Worm (Caenorhabditis elegans) whole organism, dauer: ENCODE data around the gene cyp-33C1.

Experiments used
- unc-62 ChIP-seq: sonication (generic microtip); optimal IDR thresholded peaks from 2 replicates; lab custom pipeline; 2017; ENCODE audit warnings: missing biosample characterization, missing genetic modification reagents, missing genetic modification characterization

cyp-33C1 gene

ce11 chrV:2206801-2207200 lies 27.5 kb downstream of the cyp-33C1 start, which contains the start of gene svh-11:
Gene svh-11, plus strand, starts transcription at chrV:2207101.
- TF ChIP-seq unc-62 (GFP tag; lab: Kevin White, UChicago): no peak

DNA sequence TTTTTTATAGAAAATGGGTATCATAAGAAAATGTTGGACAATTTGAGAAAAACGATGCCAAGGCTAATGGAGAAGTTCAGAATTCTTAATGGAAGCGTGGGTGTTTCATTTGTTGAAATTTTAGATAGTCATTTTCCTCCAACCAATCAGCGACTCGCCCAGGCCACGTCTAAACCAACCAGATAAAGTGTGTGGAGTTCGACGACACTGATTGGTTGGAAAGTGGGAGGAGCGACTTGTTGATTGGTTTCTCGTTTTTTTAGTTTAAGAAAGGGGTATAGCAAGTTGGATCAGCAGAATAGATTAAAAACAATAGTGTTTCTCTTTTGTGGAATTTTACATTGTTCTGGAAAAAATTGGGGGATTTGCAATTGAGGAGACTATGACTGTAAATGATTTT lies 28.2 kb downstream of the cyp-33C1 start:
- TF ChIP-seq unc-62 (GFP tag; lab: Kevin White, UChicago): no peak

ce11 chrV:2211936-2212335 lies 32.6 kb downstream of the cyp-33C1 start, which contains the start of gene nhr-133:
Gene nhr-133, minus strand, starts transcription at chrV:2212118.
- TF ChIP-seq unc-62 (GFP tag; lab: Kevin White, UChicago): no peak

ce11 chrV:2214428-2215038 lies 35.2 kb downstream of the cyp-33C1 start, which contains the start of gene nhr-184:
Gene nhr-184, minus strand, starts transcription at chrV:2214478.
- no peak for TF ChIP-seq unc-62 (GFP tag; lab: Kevin White, UChicago)

DNA sequence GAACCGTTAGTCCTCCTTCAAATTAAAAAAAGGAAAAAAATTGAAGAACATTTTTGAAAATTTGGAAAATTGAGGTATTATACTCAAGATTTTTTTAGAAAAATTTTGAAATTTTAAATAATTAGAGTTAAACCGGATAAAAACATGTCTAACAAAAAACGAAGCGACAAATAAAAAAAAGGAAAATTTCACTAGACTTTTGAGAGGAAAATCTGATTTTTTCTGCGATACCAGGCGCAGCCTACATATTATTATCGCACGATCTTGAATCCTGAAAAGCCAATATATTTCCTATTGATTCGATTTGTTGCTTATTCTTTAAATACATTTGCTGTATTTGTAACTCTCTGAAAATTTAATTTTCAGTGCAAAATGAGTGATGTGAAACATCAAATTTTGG lies 36.0 kb downstream of the cyp-33C1 start, which contains the start of gene nstp-8:
Gene nstp-8, plus strand, starts transcription at position 301 of the 400 bp plus-strand sequence.
- no peak for TF ChIP-seq unc-62 (GFP tag; lab: Kevin White, UChicago)

- TF ChIP-seq unc-62 (GFP tag; lab: Kevin White, UChicago): no peak
These were observed 37.6 kb downstream of the cyp-33C1 start for ce11 chrV:2216927-2217326.

DNA sequence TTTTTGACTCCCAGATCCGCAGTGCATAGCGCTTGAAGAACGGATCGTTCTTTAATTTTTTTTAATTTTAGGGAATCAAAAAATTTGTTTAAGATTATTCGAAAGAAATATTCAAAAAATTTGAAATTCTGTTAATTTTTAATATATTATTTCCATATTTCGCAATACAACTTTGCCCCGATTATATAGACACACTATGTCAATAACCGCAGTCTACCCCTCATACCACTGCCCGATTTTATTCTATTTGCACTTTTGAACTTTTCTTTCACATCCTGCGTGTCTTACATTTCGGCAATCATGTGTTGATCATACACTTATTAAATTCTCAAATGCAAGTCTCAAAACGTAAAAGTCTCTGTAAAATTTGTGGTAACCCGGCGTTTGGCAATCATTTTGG lies 39.5 kb downstream of the cyp-33C1 start, which contains the start of gene nhr-56:
Gene nhr-56, plus strand, starts transcription at position 202 of the 400 bp plus-strand sequence.
- TF ChIP-seq unc-62 (GFP tag; lab: Kevin White, UChicago): no peak

DNA sequence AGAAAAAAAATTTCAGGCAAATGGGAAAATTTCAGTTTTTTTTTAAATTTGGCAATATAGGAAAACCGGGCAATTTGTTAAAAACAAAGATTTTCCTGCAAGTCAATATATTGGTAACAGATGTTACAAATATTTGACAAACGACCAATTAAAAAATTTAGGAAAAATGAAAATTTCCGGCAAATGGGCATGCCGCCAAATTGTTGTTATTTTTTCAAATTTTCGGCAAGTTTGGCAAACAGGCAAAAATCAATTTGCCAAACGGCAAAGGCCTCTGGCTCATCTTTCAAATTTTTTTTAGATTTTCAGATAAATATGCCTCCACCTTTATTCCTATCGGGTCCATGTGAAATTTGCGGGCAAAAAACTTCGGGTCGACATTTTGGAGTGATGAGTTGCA lies 42.5 kb downstream of the cyp-33C1 start, which contains the start of gene nhr-128:
Gene nhr-128, plus strand, starts transcription at position 301 of the 400 bp plus-strand sequence.
- TF ChIP-seq unc-62 (GFP tag; lab: Kevin White, UChicago): no peak

- TF ChIP-seq unc-62 (GFP tag; lab: Kevin White, UChicago): no peak
These were observed 45.8 kb downstream of the cyp-33C1 start, which contains the start of gene nhr-103 for ce11 chrV:2225130-2225529. Gene nhr-103, plus strand, starts transcription at chrV:2225430.

- no peak for TF ChIP-seq unc-62 (GFP tag; lab: Kevin White, UChicago)
These were observed 47.6 kb downstream of the cyp-33C1 start, which contains the start of gene nhr-18 for ce11 chrV:2226903-2227302. Gene nhr-18, plus strand, starts transcription at chrV:2227203.

- no peak for TF ChIP-seq unc-62 (GFP tag; lab: Kevin White, UChicago)
These were observed 49.5 kb downstream of the cyp-33C1 start, which contains the start of gene nhr-126 for ce11 chrV:2228781-2229180. Gene nhr-126, plus strand, starts transcription at chrV:2229081.

- no peak for TF ChIP-seq unc-62 (GFP tag; lab: Kevin White, UChicago)
These were observed 51.6 kb downstream of the cyp-33C1 start, which contains the start of gene nhr-134 for ce11 chrV:2230912-2231311. Gene nhr-134, plus strand, starts transcription at chrV:2231223.
